Fruit fly (Drosophila melanogaster) whole organism, embryonic: ENCODE data around the gene CG12947.
A peak's percentile ranks its signal among the peaks of the same experiment; 100 is the strongest.

Source experiments
- Aef1 ChIP-seq: fragments of 200-800 bp; sonication (Bioruptor generic); IDR thresholded peaks from 3 replicates; pipeline ENCODE4 v1.3.6; 2022; ENCODE audit warnings: missing biosample characterization, missing genetic modification characterization
- BEAF-32 ChIP-seq: fragments of 200-800 bp; sonication (Bioruptor generic); optimal IDR thresholded peaks from 3 replicates; lab custom pipeline; 2017; ENCODE audit warnings: missing biosample characterization, missing genetic modification characterization, mild to moderate bottlenecking, moderate library complexity, missing genetic modification reagents
- CG10543 ChIP-seq: fragments of 200-800 bp; sonication (Bioruptor generic); optimal IDR thresholded peaks from 3 replicates; lab custom pipeline; 2017; ENCODE audit warnings: missing biosample characterization, mild to moderate bottlenecking, missing genetic modification characterization, moderate library complexity
- CG11723 ChIP-seq: fragments of 200-800 bp; sonication (Bioruptor generic); optimal IDR thresholded peaks from 2 replicates; lab custom pipeline; 2017; ENCODE audit warnings: missing biosample characterization, mild to moderate bottlenecking, missing genetic modification characterization
- CG12071 ChIP-seq: fragments of 200-800 bp; sonication (Bioruptor generic); optimal IDR thresholded peaks from 3 replicates; lab custom pipeline; 2018; ENCODE audit warnings: missing biosample characterization, mild to moderate bottlenecking, missing genetic modification characterization
- CG12659 ChIP-seq: fragments of 200-800 bp; sonication (Bioruptor generic); optimal IDR thresholded peaks from 3 replicates; lab custom pipeline; 2017; ENCODE audit warnings: mild to moderate bottlenecking, missing biosample characterization, missing genetic modification reagents, missing genetic modification characterization
- CG1602 ChIP-seq: fragments of 200-800 bp; sonication (Bioruptor generic); optimal IDR thresholded peaks from 3 replicates; lab custom pipeline; 2016; ENCODE audit warnings: missing biosample characterization, missing genetic modification characterization
- CG2202 ChIP-seq: fragments of 200-800 bp; sonication (Bioruptor generic); optimal IDR thresholded peaks from 2 replicates; lab custom pipeline; 2018; ENCODE audit warnings: missing biosample characterization, mild to moderate bottlenecking, missing genetic modification characterization
- CG31441 ChIP-seq: fragments of 200-800 bp; sonication (Bioruptor generic); IDR thresholded peaks from 2 replicates; pipeline ENCODE4 v1.3.6; 2022; ENCODE audit warnings: missing biosample characterization, missing genetic modification characterization
- CG34224 ChIP-seq: fragments of 200-800 bp; sonication (Bioruptor generic); IDR thresholded peaks from 3 replicates; pipeline ENCODE4 v1.3.6; 2022; ENCODE audit warnings: missing biosample characterization, missing genetic modification characterization; ENCODE audit not compliant: partially characterized antibody
- CG4854 ChIP-seq: fragments of 200-800 bp; sonication (Bioruptor generic); optimal IDR thresholded peaks from 2 replicates; lab custom pipeline; 2016; ENCODE audit warnings: missing biosample characterization, missing genetic modification characterization, inconsistent platforms
- CG6813 ChIP-seq: fragments of 200-800 bp; sonication (Bioruptor generic); optimal IDR thresholded peaks from 2 replicates; lab custom pipeline; 2017; ENCODE audit warnings: missing biosample characterization, missing genetic modification characterization, mild to moderate bottlenecking, moderate library complexity, missing genetic modification reagents
- CG9797 ChIP-seq: fragments of 200-800 bp; sonication (Bioruptor generic); optimal IDR thresholded peaks from 3 replicates; lab custom pipeline; 2018; ENCODE audit warnings: missing biosample characterization, mild to moderate bottlenecking, missing genetic modification characterization
- D19A ChIP-seq: fragments of 200-800 bp; optimal IDR thresholded peaks from 3 replicates; lab custom pipeline; 2019; ENCODE audit warnings: missing biosample characterization, mild to moderate bottlenecking, missing genetic modification characterization, moderate library complexity
- Dp ChIP-seq: fragments of 200-800 bp; sonication (Bioruptor generic); optimal IDR thresholded peaks from 2 replicates; lab custom pipeline; 2018; ENCODE audit warnings: missing biosample characterization, mild to moderate bottlenecking, missing genetic modification characterization, moderate library complexity
- E2f2 ChIP-seq: fragments of 200-800 bp; sonication (Bioruptor generic); IDR thresholded peaks from 2 replicates; pipeline ENCODE4 v1.3.6; 2022; ENCODE audit warnings: missing biosample characterization, missing genetic modification characterization
- Fer1 ChIP-seq: fragments of 200-800 bp; sonication (Bioruptor generic); optimal IDR thresholded peaks from 2 replicates; lab custom pipeline; 2017; ENCODE audit warnings: missing biosample characterization, mild to moderate bottlenecking, missing genetic modification characterization
- Hmx ChIP-seq: fragments of 200-800 bp; sonication (Bioruptor generic); optimal IDR thresholded peaks from 2 replicates; lab custom pipeline; 2016; ENCODE audit warnings: missing biosample characterization, missing genetic modification characterization
- Hr51 ChIP-seq, 2 experiments: fragments of 200-800 bp; sonication (Bioruptor generic); optimal IDR thresholded peaks; 2 replicates in 1 of 2; 3 replicates in 1 of 2; lab custom pipeline; 2016 to 2018; ENCODE audit warnings: missing biosample characterization in 2 of 2, missing genetic modification characterization in 2 of 2, mild to moderate bottlenecking in 1 of 2, moderate library complexity in 1 of 2
- MESR4 ChIP-seq: fragments of 200-800 bp; sonication (Bioruptor generic); optimal IDR thresholded peaks from 2 replicates; lab custom pipeline; 2018; ENCODE audit warnings: missing biosample characterization, mild to moderate bottlenecking, missing genetic modification characterization, moderate library complexity
- MTF-1 ChIP-seq: fragments of 200-800 bp; sonication (Bioruptor generic); optimal IDR thresholded peaks from 2 replicates; lab custom pipeline; 2018; ENCODE audit warnings: missing biosample characterization, mild to moderate bottlenecking, missing genetic modification characterization, borderline replicate concordance
- Med ChIP-seq: fragments of 200-800 bp; sonication (Bioruptor generic); peaks from one replicate; lab custom pipeline; 2016; ENCODE audit warnings: missing biosample characterization, missing genetic modification characterization, mild to moderate bottlenecking, inconsistent platforms, moderate library complexity
- Myb ChIP-seq: fragments of 200-800 bp; sonication (Bioruptor generic); optimal IDR thresholded peaks from 2 replicates; lab custom pipeline; 2016; ENCODE audit warnings: missing biosample characterization, missing genetic modification characterization
- Pdp1 ChIP-seq, 2 experiments: fragments of 200-800 bp; sonication (Bioruptor generic); optimal IDR thresholded peaks; 3 replicates each; lab custom pipeline; 2016; ENCODE audit warnings: missing biosample characterization in 2 of 2, missing genetic modification characterization in 2 of 2, mild to moderate bottlenecking in 1 of 2, moderate library complexity in 1 of 2
- Taf1 ChIP-seq: fragments of 200-800 bp; sonication (Bioruptor generic); IDR thresholded peaks from 2 replicates; pipeline ENCODE4 v1.3.6; 2022; ENCODE audit warnings: missing biosample characterization, missing genetic modification characterization
- Tbp ChIP-seq: fragments of >200 bp; optimal IDR thresholded peaks from 2 replicates; lab custom pipeline; 2018; ENCODE audit warnings: missing biosample characterization, missing genetic modification characterization
- ap ChIP-seq: fragments of 200-800 bp; sonication (Bioruptor generic); IDR thresholded peaks from 2 replicates; pipeline ENCODE4 v1.3.6; 2022; ENCODE audit warnings: missing biosample characterization, missing genetic modification characterization
- ash1 ChIP-seq: fragments of 200-800 bp; sonication (Bioruptor generic); optimal IDR thresholded peaks from 2 replicates; lab custom pipeline; 2018; ENCODE audit warnings: missing biosample characterization, mild to moderate bottlenecking, missing genetic modification characterization
- br ChIP-seq: fragments of >200 bp; optimal IDR thresholded peaks from 2 replicates; lab custom pipeline; 2017
- crol ChIP-seq: fragments of 200-800 bp; sonication (Bioruptor generic); IDR thresholded peaks from 2 replicates; pipeline ENCODE4 v1.3.6; 2022; ENCODE audit warnings: missing biosample characterization, missing genetic modification characterization
- cwo ChIP-seq: fragments of 200-800 bp; sonication (Bioruptor generic); optimal IDR thresholded peaks from 3 replicates; lab custom pipeline; 2017; ENCODE audit warnings: missing biosample characterization, missing genetic modification characterization, mild to moderate bottlenecking, moderate library complexity, missing genetic modification reagents
- esg ChIP-seq: fragments of 200-800 bp; sonication (Bioruptor generic); conservative IDR thresholded peaks from 2 replicates; pipeline ENCODE4 v1.3.6; 2022; ENCODE audit warnings: missing biosample characterization, missing genetic modification characterization
- gfzf ChIP-seq: fragments of 200-800 bp; sonication (Bioruptor generic); optimal IDR thresholded peaks from 2 replicates; lab custom pipeline; 2016; ENCODE audit warnings: missing biosample characterization, mild to moderate bottlenecking, missing genetic modification characterization, moderate library complexity
- ham ChIP-seq: fragments of 200-800 bp; sonication (Bioruptor generic); IDR thresholded peaks from 2 replicates; pipeline ENCODE4 v1.3.6; 2022; ENCODE audit warnings: missing biosample characterization, missing genetic modification characterization
- jing ChIP-seq: fragments of 200-800 bp; sonication (Bioruptor generic); optimal IDR thresholded peaks from 2 replicates; lab custom pipeline; 2018; ENCODE audit warnings: missing biosample characterization, mild to moderate bottlenecking, missing genetic modification characterization
- nerfin-1 ChIP-seq: fragments of 200-800 bp; sonication (Bioruptor generic); optimal IDR thresholded peaks from 3 replicates; lab custom pipeline; 2019; ENCODE audit warnings: missing biosample characterization, mild to moderate bottlenecking, missing genetic modification characterization, moderate library complexity
- pb ChIP-seq: fragments of 200-800 bp; sonication (Bioruptor generic); optimal IDR thresholded peaks from 3 replicates; lab custom pipeline; 2016; ENCODE audit warnings: missing biosample characterization, missing genetic modification characterization
- pho ChIP-seq: fragments of 200-800 bp; sonication (Bioruptor generic); optimal IDR thresholded peaks from 2 replicates; lab custom pipeline; 2016; ENCODE audit warnings: missing biosample characterization, missing genetic modification characterization
- pita ChIP-seq: fragments of 200-800 bp; sonication (Bioruptor generic); optimal IDR thresholded peaks from 2 replicates; lab custom pipeline; 2017; ENCODE audit warnings: missing biosample characterization, mild to moderate bottlenecking, missing genetic modification characterization
- pzg ChIP-seq: fragments of 200-800 bp; sonication (Bioruptor generic); optimal IDR thresholded peaks from 3 replicates; lab custom pipeline; 2018; ENCODE audit warnings: missing biosample characterization, mild to moderate bottlenecking, missing genetic modification characterization, moderate library complexity
- ro ChIP-seq: fragments of 200-800 bp; sonication (Bioruptor generic); IDR thresholded peaks from 2 replicates; pipeline ENCODE4 v1.3.6; 2022; ENCODE audit warnings: missing biosample characterization, missing genetic modification characterization
- sens ChIP-seq: fragments of 200-800 bp; sonication (Bioruptor generic); peaks from one replicate; lab custom pipeline; 2016; ENCODE audit warnings: missing biosample characterization, missing genetic modification characterization
- slbo ChIP-seq: fragments of 200-800 bp; sonication (Bioruptor generic); IDR thresholded peaks from 2 replicates; pipeline ENCODE4 v1.3.6; 2022; ENCODE audit warnings: missing biosample characterization, missing genetic modification characterization
- sug ChIP-seq: fragments of 200-800 bp; optimal IDR thresholded peaks from 2 replicates; lab custom pipeline; 2019; ENCODE audit warnings: missing biosample characterization, mild to moderate bottlenecking, missing genetic modification characterization, moderate library complexity
- twi ChIP-seq: fragments of 200-800 bp; optimal IDR thresholded peaks from 2 replicates; lab custom pipeline; 2019; ENCODE audit warnings: missing biosample characterization, mild to moderate bottlenecking, missing genetic modification characterization, moderate library complexity
- zen ChIP-seq: fragments of 200-800 bp; sonication (Bioruptor generic); optimal IDR thresholded peaks from 3 replicates; lab custom pipeline; 2018; ENCODE audit warnings: missing biosample characterization, mild to moderate bottlenecking, missing genetic modification characterization, moderate library complexity
- zf30C ChIP-seq: fragments of 200-800 bp; sonication (Bioruptor generic); optimal IDR thresholded peaks from 3 replicates; lab custom pipeline; 2018; ENCODE audit warnings: missing biosample characterization, mild to moderate bottlenecking, missing genetic modification characterization

The CG12947 gene

dm6 chr3R:9747272-9747874 lies 32.5 kb upstream of the CG12947 start, which contains the start of gene CG12948 (continued):
- no peak for TF ChIP-seq crol (GFP tag; lab: Robert Waterston, UW)
- no peak for TF ChIP-seq CG6813 (GFP tag; lab: Kevin White, UChicago)
- no peak for TF ChIP-seq jing
- TF ChIP-seq Aef1 (GFP tag; lab: Robert Waterston, UW), result no peak
- peak; percentile 16 for TF ChIP-seq twi (tag; lab: Kevin White, UChicago)
- TF ChIP-seq Hmx (GFP tag; lab: Kevin White, UChicago), result no peak
- TF ChIP-seq Hr51 (GFP tag; optimal IDR thresholded peaks at IDR 0.05; lab: Kevin White, UChicago), result peak in 1 of 2 experiments; percentile 36
- TF ChIP-seq CG12659 (GFP tag; lab: Kevin White, UChicago), result peak; percentile 44
- no peak for TF ChIP-seq D19A (tag; lab: Kevin White, UChicago)
- TF ChIP-seq Fer1 (GFP tag; lab: Kevin White, UChicago), result peak; percentile 57
- TF ChIP-seq CG34224 (GFP tag; lab: Robert Waterston, UW), result peak; percentile 96
- no peak for TF ChIP-seq br (lab: Kevin White, UChicago)
- TF ChIP-seq CG4854 (GFP tag; lab: Kevin White, UChicago), result peak; percentile 9
- TF ChIP-seq slbo (GFP tag; lab: Robert Waterston, UW), result peak; percentile 67
- TF ChIP-seq CG10543 (GFP tag; lab: Kevin White, UChicago), result peak; percentile 62

dm6 chr3R:9747875-9747899 lies 32.2 kb upstream of the CG12947 start, which contains the start of gene PpD3:
Gene PpD3 (plus strand): TSS chr3R:9747875.
- TF ChIP-seq CG1602 (GFP tag; lab: Kevin White, UChicago), result no peak
- no peak for TF ChIP-seq esg (GFP tag; lab: Robert Waterston, UW)
- TF ChIP-seq nerfin-1 (tag; lab: Kevin White, UChicago), result no peak
- peak; percentile 42 for TF ChIP-seq BEAF-32 (GFP tag; lab: Kevin White, UChicago)
- no peak for TF ChIP-seq pita (GFP tag; lab: Kevin White, UChicago)
- TF ChIP-seq zf30C (GFP tag; lab: Kevin White, UChicago), result no peak

dm6 chr3R:9747900-9748663 lies 31.8 kb upstream of the CG12947 start:
- TF ChIP-seq cwo (GFP tag; lab: Kevin White, UChicago) (no peak), CG11723 (GFP tag; lab: Kevin White, UChicago) (no peak), Taf1 (GFP tag; lab: Robert Waterston, UW) (no peak), CG34224 (GFP tag; lab: Robert Waterston, UW) (no peak), sens (peak; percentile 18), Tbp (GFP tag; lab: Kevin White, UChicago) (no peak), CG12071 (no peak), Dp (GFP tag; lab: Kevin White, UChicago) (peak; percentile 75), CG31441 (GFP tag; lab: Robert Waterston, UW) (no peak), pb (no peak), CG9797 (peak; percentile 42), ash1 (GFP tag; lab: Kevin White, UChicago) (no peak), ap (no peak), ro (GFP tag; lab: Robert Waterston, UW) (no peak), gfzf (GFP tag; lab: Kevin White, UChicago) (peak; percentile 85), Med (GFP tag; lab: Kevin White, UChicago) (no peak), D19A (tag; lab: Kevin White, UChicago) (no peak), Myb (GFP tag; lab: Kevin White, UChicago) (peak; percentile 15), pho (GFP tag; lab: Kevin White, UChicago) (no peak), CG2202 (tag; lab: Kevin White, UChicago) (no peak), Pdp1 (GFP tag; optimal IDR thresholded peaks at IDR 0.05; lab: Kevin White, UChicago) (no peak), sug (tag; lab: Kevin White, UChicago) (no peak), zen (tag; lab: Kevin White, UChicago) (no peak), pzg (GFP tag; lab: Kevin White, UChicago) (peak; percentile 50), ham (GFP tag; lab: Robert Waterston, UW) (no peak), E2f2 (GFP tag; lab: Robert Waterston, UW) (peak; percentile 80), MESR4 (GFP tag; lab: Kevin White, UChicago) (peak; percentile 60), MTF-1 (GFP tag; lab: Kevin White, UChicago) (no peak)
